Worm (Caenorhabditis elegans) whole organism, L4/young adult: ENCODE measurements around the gene lgc-14.

Experiments
- W03F9.2 ChIP-seq: fragments of 150-350 bp; optimal IDR thresholded peaks from 2 replicates; lab custom pipeline; 2014; ENCODE audit warnings: missing biosample characterization, missing genetic modification characterization
- dao-5 ChIP-seq: sonication (generic microtip); optimal IDR thresholded peaks from 2 replicates; lab custom pipeline; 2016; ENCODE audit warnings: missing genotype, missing genetic modification characterization, moderate library complexity, missing compliant biosample characterization

DNA sequence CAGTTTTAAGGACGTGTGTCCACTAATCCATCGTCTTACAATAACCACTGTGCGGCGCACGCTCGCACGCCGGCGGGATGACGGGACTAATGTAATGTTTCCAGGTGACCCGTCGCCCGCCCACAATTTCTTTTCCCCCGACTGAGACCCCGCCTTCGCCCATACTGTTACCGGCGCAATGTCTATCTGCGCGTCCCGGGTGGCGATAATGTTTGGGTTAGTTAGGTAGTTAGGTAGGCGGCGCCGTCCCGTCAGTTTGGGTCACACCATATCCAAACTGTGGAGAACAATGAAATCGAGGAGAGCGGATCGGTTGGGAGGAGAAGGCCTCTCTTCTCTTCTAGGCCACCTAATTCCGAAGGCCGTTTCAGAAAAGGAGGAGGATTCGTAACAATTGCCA is 25.0 kb upstream of the lgc-14 start:
- no peak for TF ChIP-seq dao-5 (tag; lab: Kevin White, UChicago)
- no peak for TF ChIP-seq W03F9.2 (tag; lab: Kevin White, UChicago)
